Fruit fly (Drosophila melanogaster) whole organism, prepupa: ENCODE measurements around the gene PGRP-SB2.

ENCODE experiments used
- Blimp-1 ChIP-seq: fragments of 200-800 bp; sonication (Bioruptor generic); optimal IDR thresholded peaks from 3 replicates; lab custom pipeline; 2017; ENCODE audit warnings: missing biosample characterization, missing genetic modification characterization, mild to moderate bottlenecking, moderate library complexity, missing genetic modification reagents
- CG10669 ChIP-seq: fragments of 200-800 bp; sonication (Bioruptor generic); optimal IDR thresholded peaks from 3 replicates; lab custom pipeline; 2018; ENCODE audit warnings: missing biosample characterization, mild to moderate bottlenecking, missing genetic modification characterization, moderate library complexity
- CG15336 ChIP-seq: fragments of 200-800 bp; sonication (Bioruptor generic); IDR thresholded peaks from 2 replicates; pipeline ENCODE4 v1.3.6; 2022; ENCODE audit warnings: missing biosample characterization, missing genetic modification characterization
- CG16779 ChIP-seq: fragments of 200-800 bp; sonication (Bioruptor generic); optimal IDR thresholded peaks from 3 replicates; lab custom pipeline; 2017; ENCODE audit warnings: missing biosample characterization, mild to moderate bottlenecking, missing genetic modification characterization
- CG6276 ChIP-seq: fragments of 200-800 bp; sonication (Bioruptor generic); optimal IDR thresholded peaks from 2 replicates; lab custom pipeline; 2017; ENCODE audit warnings: missing biosample characterization, mild to moderate bottlenecking, missing genetic modification characterization
- CG6792 ChIP-seq: fragments of 200-800 bp; sonication (Bioruptor generic); optimal IDR thresholded peaks from 3 replicates; lab custom pipeline; 2016; ENCODE audit warnings: missing biosample characterization, missing genetic modification characterization
- CG8632 ChIP-seq: fragments of 200-800 bp; sonication (Bioruptor generic); optimal IDR thresholded peaks from 3 replicates; lab custom pipeline; 2016; ENCODE audit warnings: missing biosample characterization, missing genetic modification characterization
- Eip78C ChIP-seq: fragments of 200-800 bp; sonication (Bioruptor generic); peaks from one replicate; lab custom pipeline; 2016; ENCODE audit warnings: missing biosample characterization, missing genetic modification characterization
- Ets21C ChIP-seq: fragments of 200-800 bp; sonication (Bioruptor generic); optimal IDR thresholded peaks from 3 replicates; lab custom pipeline; 2016; ENCODE audit warnings: missing biosample characterization, missing genetic modification characterization
- Ets96B ChIP-seq: fragments of 200-800 bp; optimal IDR thresholded peaks from 2 replicates; lab custom pipeline; 2019; ENCODE audit warnings: missing biosample characterization, mild to moderate bottlenecking, missing genetic modification characterization, moderate library complexity
- Hr38 ChIP-seq: sonication (Bioruptor generic); optimal IDR thresholded peaks from 2 replicates; lab custom pipeline; 2016; ENCODE audit warnings: missing biosample characterization, missing genetic modification characterization
- Lpt ChIP-seq: fragments of 200-800 bp; sonication (Bioruptor generic); optimal IDR thresholded peaks from 3 replicates; lab custom pipeline; 2016; ENCODE audit warnings: missing biosample characterization, missing genetic modification characterization
- dsx ChIP-seq: fragments of 200-800 bp; optimal IDR thresholded peaks from 3 replicates; lab custom pipeline; 2019; ENCODE audit warnings: missing biosample characterization, mild to moderate bottlenecking, missing genetic modification characterization, moderate library complexity; ENCODE audit not compliant: poor library complexity, severe bottlenecking
- vri ChIP-seq: fragments of 200-800 bp; sonication (Bioruptor generic); optimal IDR thresholded peaks from 3 replicates; lab custom pipeline; 2016; ENCODE audit warnings: missing biosample characterization, mild to moderate bottlenecking, missing genetic modification characterization

- TF ChIP-seq CG6276 (GFP tag; lab: Kevin White, UChicago), result peak; percentile 63
- TF ChIP-seq Blimp-1, result no peak
- peak; percentile 64 for TF ChIP-seq Lpt (GFP tag; lab: Kevin White, UChicago)
- peak; percentile 86 for TF ChIP-seq Eip78C (GFP tag; lab: Kevin White, UChicago)
- peak; percentile 61 for TF ChIP-seq dsx
- TF ChIP-seq Ets96B (tag; lab: Kevin White, UChicago), result peak; percentile 76
- TF ChIP-seq Ets21C, result no peak
- no peak for TF ChIP-seq Hr38 (GFP tag; lab: Kevin White, UChicago)
- peak; percentile 45 for TF ChIP-seq CG10669 (GFP tag; lab: Kevin White, UChicago)
- TF ChIP-seq CG15336 (GFP tag; lab: Robert Waterston, UW), result peak; percentile 60; the same call in 1 of the 2 replicates
- no peak for TF ChIP-seq CG8632 (GFP tag; lab: Kevin White, UChicago)
- no peak for TF ChIP-seq CG6792
- peak; percentile 35 for TF ChIP-seq CG16779
- no peak for TF ChIP-seq vri (GFP tag; lab: Kevin White, UChicago)
Observed at dm6 chr3L:16749726-16750125, 23.4 kb downstream of the PGRP-SB2 start.
